Worm (Caenorhabditis elegans) whole organism, L4 larva: ENCODE results near the gene fpn-1.2.

Experiments used
- F10B5.3 ChIP-seq: sonication (generic microtip); optimal IDR thresholded peaks from 2 replicates; lab custom pipeline; 2016; ENCODE audit warnings: mild to moderate bottlenecking, missing genetic modification characterization, missing compliant biosample characterization
- F49E8.2 ChIP-seq: sonication (generic microtip); optimal IDR thresholded peaks from 2 replicates; lab custom pipeline; 2016; ENCODE audit warnings: missing compliant biosample characterization, mild to moderate bottlenecking, missing genetic modification characterization, borderline replicate concordance
- Y105C5A.15 ChIP-seq: fragments of 200-800 bp; sonication (Bioruptor generic); IDR thresholded peaks from 2 replicates; pipeline ENCODE4 v1.3.6; 2022; ENCODE audit warnings: missing genetic modification characterization, missing compliant biosample characterization
- Y48G9A.11 ChIP-seq: fragments of 200-800 bp; sonication (Bioruptor generic); IDR thresholded peaks from 2 replicates; pipeline ENCODE4 v1.3.6; 2022; ENCODE audit warnings: missing genetic modification reagents, missing genetic modification characterization, missing compliant biosample characterization
- Y5F2A.4 ChIP-seq: fragments of 200-800 bp; sonication (Bioruptor generic); optimal IDR thresholded peaks from 2 replicates; lab custom pipeline; 2018; ENCODE audit warnings: mild to moderate bottlenecking, missing genetic modification characterization, missing compliant biosample characterization
- ZK337.2 ChIP-seq: fragments of 200-800 bp; sonication (Bioruptor generic); IDR thresholded peaks from 2 replicates; pipeline ENCODE4 v1.3.6; 2022; ENCODE audit warnings: missing genetic modification reagents, missing genetic modification characterization, missing compliant biosample characterization
- ZK546.5 ChIP-seq, 2 experiments: sonication (generic microtip); optimal IDR thresholded peaks; 2 replicates each; lab custom pipeline; 2017; ENCODE audit warnings: missing biosample characterization in 2 of 2, missing genetic modification characterization in 2 of 2
- aha-1 ChIP-seq: fragments of 150-350 bp; peaks from one replicate; lab custom pipeline; 2014; ENCODE audit warnings: missing biosample characterization, missing genetic modification characterization
- arid-1 ChIP-seq: fragments of 200-800 bp; sonication (Bioruptor generic); conservative IDR thresholded peaks from 2 replicates; pipeline ENCODE4 v1.3.6; 2022; ENCODE audit warnings: missing genetic modification reagents, missing genetic modification characterization, missing compliant biosample characterization
- attf-4 ChIP-seq: sonication (generic microtip); optimal IDR thresholded peaks from 3 replicates; lab custom pipeline; 2017; ENCODE audit warnings: missing biosample characterization, missing genetic modification characterization
- ceh-20 ChIP-seq: fragments of 200-800 bp; sonication (Bioruptor generic); IDR thresholded peaks from 2 replicates; pipeline ENCODE4 v1.3.6; 2022; ENCODE audit warnings: missing genetic modification reagents, missing genetic modification characterization, missing compliant biosample characterization
- ceh-28 ChIP-seq: fragments of 150-350 bp; optimal IDR thresholded peaks from 2 replicates; lab custom pipeline; 2014; ENCODE audit warnings: missing biosample characterization, missing genetic modification reagents, missing genetic modification characterization
- ceh-44 ChIP-seq: fragments of 200-800 bp; sonication (Bioruptor generic); IDR thresholded peaks from 2 replicates; pipeline ENCODE4 v1.3.6; 2022; ENCODE audit warnings: missing genetic modification reagents, missing genetic modification characterization, missing compliant biosample characterization
- ceh-62 ChIP-seq: sonication (generic microtip); optimal IDR thresholded peaks from 2 replicates; lab custom pipeline; 2017; ENCODE audit warnings: missing biosample characterization, missing genetic modification characterization
- cey-2 ChIP-seq: sonication (generic microtip); optimal IDR thresholded peaks from 3 replicates; lab custom pipeline; 2017; ENCODE audit warnings: missing genetic modification characterization, mild to moderate bottlenecking, missing compliant biosample characterization, antibody characterized with exemption, borderline replicate concordance; ENCODE audit not compliant: insufficient read depth
- dmd-6 ChIP-seq: fragments of 200-800 bp; sonication (Bioruptor generic); IDR thresholded peaks from 2 replicates; pipeline ENCODE4 v1.3.6; 2022; ENCODE audit warnings: missing genetic modification reagents, missing genetic modification characterization, missing compliant biosample characterization
- dmd-8 ChIP-seq: fragments of 200-800 bp; sonication (Bioruptor generic); IDR thresholded peaks from 2 replicates; pipeline ENCODE4 v1.3.6; 2022; ENCODE audit warnings: missing genetic modification characterization, missing compliant biosample characterization
- egl-43 ChIP-seq: fragments of 200-800 bp; sonication (Bioruptor generic); IDR thresholded peaks from 2 replicates; pipeline ENCODE4 v1.3.6; 2022; ENCODE audit warnings: missing genetic modification reagents, missing genetic modification characterization, missing compliant biosample characterization
- fkh-10 ChIP-seq: fragments of 150-350 bp; optimal IDR thresholded peaks from 2 replicates; lab custom pipeline; 2014; ENCODE audit warnings: missing biosample characterization, missing genetic modification reagents, missing genetic modification characterization
- fos-1 ChIP-seq: fragments of 150-350 bp; optimal IDR thresholded peaks from 2 replicates; lab custom pipeline; 2014; ENCODE audit warnings: missing biosample characterization, missing genetic modification characterization
- hif-1 ChIP-seq, 2 experiments: sonication (generic microtip); optimal IDR thresholded peaks; 2 replicates each; lab custom pipeline; 2016 to 2017; ENCODE audit warnings: missing compliant biosample characterization in 2 of 2, missing genetic modification characterization in 2 of 2, missing genetic modification reagents in 2 of 2, missing genotype in 2 of 2, mild to moderate bottlenecking in 1 of 2
- jun-1 ChIP-seq: fragments of 150-350 bp; optimal IDR thresholded peaks from 2 replicates; lab custom pipeline; 2014; ENCODE audit warnings: missing biosample characterization, missing genetic modification reagents, missing genetic modification characterization
- lin-1 ChIP-seq: fragments of 200-800 bp; sonication (Bioruptor generic); IDR thresholded peaks from 2 replicates; pipeline ENCODE4 v1.3.6; 2022; ENCODE audit warnings: missing genetic modification reagents, missing genetic modification characterization, missing compliant biosample characterization
- lin-13 ChIP-seq: fragments of 150-350 bp; optimal IDR thresholded peaks from 2 replicates; lab custom pipeline; 2014; ENCODE audit warnings: missing biosample characterization, missing genetic modification reagents, missing genetic modification characterization
- madf-5 ChIP-seq, 2 experiments: fragments of 200-800 bp; sonication (Bioruptor generic); IDR thresholded peaks; 2 replicates each; pipeline ENCODE4 v1.3.6; 2022; ENCODE audit warnings: missing compliant biosample characterization in 2 of 2, missing genetic modification characterization in 2 of 2
- mep-1 ChIP-seq: fragments of 150-350 bp; sonication (generic microtip); optimal IDR thresholded peaks from 3 replicates; lab custom pipeline; 2014; ENCODE audit warnings: missing biosample characterization, missing genetic modification characterization
- mxl-3 ChIP-seq: fragments of 200-800 bp; sonication (Bioruptor generic); optimal IDR thresholded peaks from 2 replicates; lab custom pipeline; 2018; ENCODE audit warnings: mild to moderate bottlenecking, missing genetic modification characterization, missing compliant biosample characterization
- nhr-10 ChIP-seq: fragments of 150-350 bp; optimal IDR thresholded peaks from 2 replicates; lab custom pipeline; 2014; ENCODE audit warnings: missing biosample characterization, missing genetic modification characterization
- nhr-102 ChIP-seq: sonication (generic microtip); optimal IDR thresholded peaks from 2 replicates; lab custom pipeline; 2016; ENCODE audit warnings: mild to moderate bottlenecking, missing genetic modification characterization, moderate library complexity, missing compliant biosample characterization
- nhr-11 ChIP-seq: fragments of 150-350 bp; optimal IDR thresholded peaks from 2 replicates; lab custom pipeline; 2014; ENCODE audit warnings: missing biosample characterization, missing genetic modification characterization
- nhr-41 ChIP-seq: fragments of 200-800 bp; sonication (Bioruptor generic); IDR thresholded peaks from 2 replicates; pipeline ENCODE4 v1.3.6; 2022; ENCODE audit warnings: missing genetic modification reagents, missing genetic modification characterization, missing compliant biosample characterization
- nhr-42 ChIP-seq: fragments of 200-800 bp; sonication (Bioruptor generic); IDR thresholded peaks from 2 replicates; pipeline ENCODE4 v1.3.6; 2022; ENCODE audit warnings: missing genetic modification characterization, missing compliant biosample characterization
- nhr-77 ChIP-seq: fragments of 150-350 bp; optimal IDR thresholded peaks from 2 replicates; lab custom pipeline; 2014; ENCODE audit warnings: missing biosample characterization, missing genetic modification characterization
- pha-4 ChIP-seq, 2 experiments: fragments of 150-350 bp in 1 of 2; fragments of 200-800 bp in 1 of 2; sonication (Bioruptor generic) in 1 of 2; IDR thresholded peaks in 1 of 2; optimal IDR thresholded peaks in 1 of 2; 2 replicates each; pipeline versions ENCODE4 v1.3.6 to Lab custom; 2014 to 2022; ENCODE audit warnings: missing genetic modification characterization in 2 of 2, missing genetic modification reagents in 2 of 2, missing biosample characterization in 1 of 2, missing compliant biosample characterization in 1 of 2
- saeg-2 ChIP-seq: fragments of 200-800 bp; sonication (Bioruptor generic); IDR thresholded peaks from 2 replicates; pipeline ENCODE4 v1.3.6; 2022; ENCODE audit warnings: missing genetic modification reagents, missing genetic modification characterization, missing compliant biosample characterization
- sdz-12 ChIP-seq: fragments of 200-800 bp; sonication (Bioruptor generic); optimal IDR thresholded peaks from 2 replicates; lab custom pipeline; 2018; ENCODE audit warnings: mild to moderate bottlenecking, missing genetic modification characterization, missing compliant biosample characterization
- snpc-1.2 ChIP-seq: fragments of 200-800 bp; sonication (Bioruptor generic); IDR thresholded peaks from 2 replicates; pipeline ENCODE4 v1.3.6; 2022; ENCODE audit warnings: missing genetic modification reagents, missing genetic modification characterization, missing compliant biosample characterization
- tag-97 ChIP-seq: fragments of 200-800 bp; sonication (Bioruptor generic); IDR thresholded peaks from 2 replicates; pipeline ENCODE4 v1.3.6; 2022; ENCODE audit warnings: missing genetic modification characterization, missing compliant biosample characterization
- unc-39 ChIP-seq: sonication (generic microtip); optimal IDR thresholded peaks from 2 replicates; lab custom pipeline; 2017; ENCODE audit warnings: missing biosample characterization, missing genetic modification characterization
- zfp-2 ChIP-seq: sonication (generic microtip); optimal IDR thresholded peaks from 2 replicates; lab custom pipeline; 2016; ENCODE audit warnings: mild to moderate bottlenecking, missing genetic modification characterization, missing compliant biosample characterization

The fpn-1.2 gene

ce11 chrV:1495334-1495733 lies 30.8 kb upstream of the fpn-1.2 start, which contains the start of gene C38C3.3:
Gene C38C3.3, plus strand, starts transcription at chrV:1495634.
- TF ChIP-seq zfp-2 (tag; lab: Kevin White, UChicago) (no peak), Y5F2A.4 (GFP tag; lab: Kevin White, UChicago) (no peak), ceh-28 (no peak), unc-39 (tag; lab: Kevin White, UChicago) (no peak), dmd-8 (GFP tag; lab: Robert Waterston, UW) (no peak), cey-2 (no peak), nhr-10 (tag; lab: Kevin White, UChicago) (no peak), ceh-62 (tag; lab: Kevin White, UChicago) (no peak), mep-1 (tag; lab: Kevin White, UChicago) (no peak), ZK337.2 (GFP tag; lab: Robert Waterston, UW) (no peak), attf-4 (tag; lab: Kevin White, UChicago) (no peak), ZK546.5 (tag; optimal IDR thresholded peaks at IDR 0.05; lab: Kevin White, UChicago) (no peak), fos-1 (tag; lab: Kevin White, UChicago) (no peak), nhr-11 (tag; lab: Kevin White, UChicago) (no peak), saeg-2 (GFP tag; lab: Robert Waterston, UW) (no peak), Y105C5A.15 (GFP tag; lab: Robert Waterston, UW) (no peak), lin-1 (GFP tag; lab: Robert Waterston, UW) (no peak)

- TF ChIP-seq fkh-10 (no peak), aha-1 (tag; lab: Kevin White, UChicago) (no peak), nhr-77 (tag; lab: Kevin White, UChicago) (no peak), sdz-12 (GFP tag; lab: Kevin White, UChicago) (no peak), zfp-2 (tag; lab: Kevin White, UChicago) (no peak), Y48G9A.11 (GFP tag; lab: Robert Waterston, UW) (no peak), ZK337.2 (GFP tag; lab: Robert Waterston, UW) (no peak), egl-43 (GFP tag; lab: Robert Waterston, UW) (no peak), cey-2 (no peak), jun-1 (no peak), dmd-6 (GFP tag; lab: Robert Waterston, UW) (no peak), lin-13 (GFP tag; lab: Kevin White, UChicago) (no peak), pha-4 (GFP tag; IDR thresholded peaks at IDR 0.05; lab: Robert Waterston, UW) (no peak), pha-4 (tag; optimal IDR thresholded peaks at IDR 0.05; lab: Kevin White, UChicago) (no peak)
Observed at ce11 chrV:1494469-1494868, 30.0 kb upstream of the fpn-1.2 start, which contains the start of gene spig-7. Gene spig-7, plus strand, starts transcription at chrV:1494769.

DNA sequence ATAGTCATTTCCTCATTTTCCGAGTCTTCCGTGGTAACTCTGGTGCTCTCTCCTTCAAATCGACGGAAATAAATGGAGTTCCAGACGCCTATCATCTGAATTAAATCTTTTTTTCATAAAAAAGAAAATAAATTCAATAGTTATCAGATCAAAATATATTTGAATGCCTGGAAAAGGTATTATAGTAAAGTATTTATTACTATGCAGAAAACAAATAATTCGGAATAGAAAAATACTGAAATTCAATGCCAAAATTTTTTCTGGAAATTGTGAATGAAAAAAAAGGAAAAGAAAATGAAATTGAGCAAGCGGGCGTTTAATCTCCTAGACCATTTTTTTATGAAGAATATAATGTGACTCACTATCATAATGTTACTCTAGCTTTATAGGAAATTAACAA lies 27.0 kb upstream of the fpn-1.2 start, which contains the start of gene C38C3.6:
Gene C38C3.6, minus strand, starts transcription at position 101 of the 400 bp plus-strand sequence.
- TF ChIP-seq madf-5 (GFP tag; IDR thresholded peaks at IDR 0.05; lab: Robert Waterston, UW) = no peak
- TF ChIP-seq unc-39 (tag; lab: Kevin White, UChicago) = no peak
- TF ChIP-seq snpc-1.2 (GFP tag; lab: Robert Waterston, UW) = no peak
- no peak for TF ChIP-seq lin-13 (GFP tag; lab: Kevin White, UChicago)
- TF ChIP-seq ceh-20 (GFP tag; lab: Robert Waterston, UW) = no peak
- TF ChIP-seq nhr-42 (GFP tag; lab: Robert Waterston, UW) = no peak
- no peak for TF ChIP-seq nhr-41 (GFP tag; lab: Robert Waterston, UW)
- TF ChIP-seq F49E8.2 (tag; lab: Kevin White, UChicago) = no peak
- no peak for TF ChIP-seq F10B5.3 (tag; lab: Kevin White, UChicago)
- TF ChIP-seq arid-1 (GFP tag; lab: Robert Waterston, UW) = no peak
- no peak for TF ChIP-seq hif-1 (tag; optimal IDR thresholded peaks at IDR 0.05; lab: Kevin White, UChicago)
- no peak for TF ChIP-seq sdz-12 (GFP tag; lab: Kevin White, UChicago)
- no peak for TF ChIP-seq tag-97
- TF ChIP-seq ceh-44 (GFP tag; lab: Robert Waterston, UW) = no peak
- TF ChIP-seq nhr-102 (tag; lab: Kevin White, UChicago) = no peak
- no peak for TF ChIP-seq mxl-3
- TF ChIP-seq ZK546.5 (tag; optimal IDR thresholded peaks at IDR 0.05; lab: Kevin White, UChicago) = no peak
- no peak for TF ChIP-seq attf-4 (tag; lab: Kevin White, UChicago)
- TF ChIP-seq, all 104 proteins: peak for 0
